Worm (Caenorhabditis elegans): ENCODE data around the gene F25E5.9.

Gene F25E5.9

DNA sequence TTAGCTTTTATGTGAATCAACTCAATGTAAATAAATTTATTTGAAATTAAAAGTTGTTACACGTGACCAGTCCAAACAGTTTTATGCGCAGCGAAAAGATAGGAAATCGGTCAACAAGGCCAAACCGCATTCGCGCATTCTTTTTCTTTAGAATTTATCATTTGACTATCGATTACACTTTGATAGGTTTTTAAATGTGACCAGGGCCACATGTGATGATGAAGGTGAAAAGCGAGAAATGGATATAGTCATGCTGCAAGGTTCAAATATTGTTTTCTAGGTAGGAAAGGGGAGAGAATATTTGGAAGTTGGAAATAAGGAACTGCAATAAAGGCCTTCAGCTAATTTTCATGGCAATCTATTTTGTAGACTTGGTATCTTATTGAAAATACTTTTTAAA lies 808 bp downstream of the F25E5.9 start (continued):
- TF ChIP-seq mdl-1 (tag; optimal IDR thresholded peaks at IDR 0.05) (peak in 1 of 2 experiments; percentile 79), pag-3 (tag; optimal IDR thresholded peaks at IDR 0.05; ENCODE audit: borderline replicate concordance, insufficient read depth) (no peak), skn-1 (tag; optimal IDR thresholded peaks at IDR 0.05) (peak; percentile 54), dpl-1 (GFP tag; optimal IDR thresholded peaks at IDR 0.05) (peak in 2 of 3 experiments; percentile 20 to 31), zip-4 (GFP tag; optimal IDR thresholded peaks at IDR 0.05) (no peak), Y116A8C.19 (tag; optimal IDR thresholded peaks at IDR 0.05; ENCODE audit: borderline replicate concordance) (no peak), ceh-8 (GFP tag; optimal IDR thresholded peaks at IDR 0.05) (no peak), jun-1 (tag; optimal IDR thresholded peaks at IDR 0.05) (no peak), pax-3 (tag; optimal IDR thresholded peaks at IDR 0.05) (no peak), elt-3 (tag; optimal IDR thresholded peaks at IDR 0.05) (peak in 4 of 6 experiments; percentile 0 to 97 (median 50)), nhr-28 (tag; optimal IDR thresholded peaks at IDR 0.05) (no peak), lir-3 (tag; optimal IDR thresholded peaks at IDR 0.05; ENCODE audit: poor library complexity) (no peak), unc-62 (GFP tag; optimal IDR thresholded peaks at IDR 0.05) (no peak), fkh-10 (GFP tag; optimal IDR thresholded peaks at IDR 0.05) (no peak), F16B12.6 (tag; optimal IDR thresholded peaks at IDR 0.05) (no peak), aly-2 (tag; optimal IDR thresholded peaks at IDR 0.05) (no peak), dsc-1 (tag; optimal IDR thresholded peaks at IDR 0.05) (no peak), fos-1 (tag; optimal IDR thresholded peaks at IDR 0.05) (no peak), nhr-19 (GFP tag; conservative IDR thresholded peaks at IDR 0.05) (peak; percentile 79), ztf-11 (tag; optimal IDR thresholded peaks at IDR 0.05) (no peak), lin-35 (GFP tag; optimal IDR thresholded peaks at IDR 0.05) (peak in 1 of 2 experiments; percentile 84), unc-30 (tag; optimal IDR thresholded peaks at IDR 0.05) (no peak), zag-1 (tag; optimal IDR thresholded peaks at IDR 0.05) (no peak), xbp-1 (tag; optimal IDR thresholded peaks at IDR 0.05) (no peak), lin-13 (GFP tag; optimal IDR thresholded peaks at IDR 0.05) (no peak), blmp-1 (tag; optimal IDR thresholded peaks at IDR 0.05) (peak; percentile 94), ceh-88 (GFP tag; IDR thresholded peaks at IDR 0.05) (no peak; the same call in 1 of the 2 replicates), irx-1 (tag; optimal IDR thresholded peaks at IDR 0.05) (no peak), ceh-82 (tag; optimal IDR thresholded peaks at IDR 0.05) (no peak), C04F5.9 (tag; optimal IDR thresholded peaks at IDR 0.05) (no peak)

DNA sequence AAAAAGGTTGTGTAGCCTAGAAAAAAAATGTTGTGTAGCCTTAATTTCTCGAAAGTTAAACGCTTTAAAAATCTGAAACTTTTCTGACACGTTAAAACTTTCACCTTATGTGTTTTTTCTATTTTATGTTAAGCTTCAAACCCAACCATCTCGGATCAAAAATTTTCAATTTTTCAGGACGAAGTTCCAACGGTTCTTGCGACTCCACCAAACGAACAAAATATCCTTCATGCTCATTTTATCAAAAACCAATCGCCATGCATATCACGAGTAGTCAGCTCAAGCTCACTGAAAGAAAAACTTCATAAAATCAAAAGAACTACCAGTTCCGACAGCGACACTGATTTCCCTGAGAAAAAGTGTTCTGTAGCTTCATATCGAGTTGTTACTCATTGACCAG lies 1.2 kb downstream of the F25E5.9 start:
- TF ChIP-seq mef-2 (tag; optimal IDR thresholded peaks at IDR 0.05) (no peak), efl-3 (GFP tag; optimal IDR thresholded peaks at IDR 0.05) (no peak), tbx-2 (tag; optimal IDR thresholded peaks at IDR 0.05) (no peak), nhr-11 (tag; optimal IDR thresholded peaks at IDR 0.05) (no peak)

DNA sequence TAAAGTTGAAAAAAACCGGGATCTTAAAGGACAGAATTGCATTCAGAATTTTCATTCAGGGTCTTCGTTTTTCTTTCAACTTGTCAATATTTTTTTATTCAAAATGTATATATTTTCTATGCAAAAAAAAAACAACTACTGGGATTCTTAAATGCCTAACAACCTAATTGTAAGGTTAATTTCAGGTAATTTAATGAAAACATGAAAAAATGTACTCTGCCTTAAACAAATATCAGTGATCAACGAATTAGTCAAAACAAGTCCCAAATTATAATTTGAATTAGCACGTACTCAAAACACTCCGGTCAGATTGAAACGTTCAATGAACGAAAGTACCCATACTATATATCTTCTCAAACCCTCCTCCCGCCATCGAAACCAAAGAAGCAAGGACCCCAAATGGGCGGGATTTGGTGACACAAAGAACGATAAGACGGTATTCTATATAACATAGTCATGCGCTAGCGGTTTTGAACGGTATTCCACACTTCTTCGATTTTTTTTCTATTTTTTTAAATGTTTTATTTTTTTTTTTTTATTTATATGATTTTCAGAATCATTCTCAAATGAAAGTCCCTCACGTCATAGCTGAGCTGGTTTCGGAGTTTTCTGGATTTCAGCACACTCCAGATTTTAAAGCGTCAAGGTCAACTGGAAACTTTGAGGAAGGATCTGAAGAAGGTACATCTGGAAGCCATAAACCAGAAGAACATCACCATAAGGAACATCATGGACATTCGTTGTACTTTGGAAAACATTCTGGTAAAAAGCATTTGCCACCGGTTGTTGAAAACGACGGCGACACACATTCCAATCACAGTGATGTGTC lies 2.1 kb downstream of the F25E5.9 start, which contains the start of the genes ddo-2 and F25E5.8:
ddo-2 (minus strand) TSS at position 330 of the 829 bp plus-strand sequence.
F25E5.8 (plus strand) TSS at position 555 of the 829 bp plus-strand sequence.
- TF ChIP-seq grh-1 (GFP tag; IDR thresholded peaks at IDR 0.05), result 0 out of 2 replicates have a peak, but pooled peaks have one; percentile 7
- peak in 1 of 2 experiments; percentile 31 for TF ChIP-seq lin-35 (GFP tag; optimal IDR thresholded peaks at IDR 0.05)
- no peak for TF ChIP-seq mep-1 (tag; optimal IDR thresholded peaks at IDR 0.05)
- no peak for TF ChIP-seq sptf-1 (tag; optimal IDR thresholded peaks at IDR 0.05)
- TF ChIP-seq unc-130 (tag; optimal IDR thresholded peaks at IDR 0.05), result peak; percentile 81
- TF ChIP-seq nhr-85 (tag), result peak; percentile 87
- TF ChIP-seq isw-1 (GFP tag; IDR thresholded peaks at IDR 0.05), result no peak
- no peak for TF ChIP-seq jun-1 (tag; optimal IDR thresholded peaks at IDR 0.05)
- TF ChIP-seq nhr-19 (GFP tag; conservative IDR thresholded peaks at IDR 0.05), result peak; percentile 72
- TF ChIP-seq elt-3 (tag; optimal IDR thresholded peaks at IDR 0.05), result peak in 1 of 6 experiments; percentile 68
- no peak for TF ChIP-seq nhr-47 (tag; optimal IDR thresholded peaks at IDR 0.05)
- TF ChIP-seq snu-23 (GFP tag; optimal IDR thresholded peaks at IDR 0.05), result peak; percentile 32
- TF ChIP-seq nhr-77 (tag; optimal IDR thresholded peaks at IDR 0.05), result no peak
- peak; percentile 20 for TF ChIP-seq tbx-2 (tag; optimal IDR thresholded peaks at IDR 0.05)
- TF ChIP-seq nhr-90 (tag; optimal IDR thresholded peaks at IDR 0.05; ENCODE audit: poor library complexity), result peak; percentile 48
- peak; percentile 24 for TF ChIP-seq skn-1 (tag; optimal IDR thresholded peaks at IDR 0.05)
- TF ChIP-seq mdl-1 (tag; optimal IDR thresholded peaks at IDR 0.05), result peak in 1 of 2 experiments; percentile 38
- peak; percentile 83 for TF ChIP-seq blmp-1 (tag; optimal IDR thresholded peaks at IDR 0.05)
- TF ChIP-seq nhr-20 (tag; optimal IDR thresholded peaks at IDR 0.05), result peak; percentile 19
- TF ChIP-seq lin-14 (GFP tag; optimal IDR thresholded peaks at IDR 0.05), result peak; percentile 18
